Fruit fly (Drosophila melanogaster) whole organism, embryonic: ENCODE data around the gene CG32023.

Experiments used
- Asciz ChIP-seq: fragments of 200-800 bp; sonication (Bioruptor generic); optimal IDR thresholded peaks from 2 replicates; lab custom pipeline; 2017; ENCODE audit warnings: missing biosample characterization, mild to moderate bottlenecking, missing genetic modification characterization, missing genetic modification reagents
- Atf-2 ChIP-seq: fragments of 200-800 bp; sonication (Bioruptor generic); optimal IDR thresholded peaks from 2 replicates; lab custom pipeline; 2016; ENCODE audit warnings: missing biosample characterization, missing genetic modification characterization
- BtbVII ChIP-seq: fragments of 200-800 bp; sonication (Bioruptor generic); optimal IDR thresholded peaks from 3 replicates; lab custom pipeline; 2017; ENCODE audit warnings: missing biosample characterization, mild to moderate bottlenecking, missing genetic modification characterization
- CG10431 ChIP-seq: fragments of 200-800 bp; sonication (Bioruptor generic); optimal IDR thresholded peaks from 3 replicates; lab custom pipeline; 2018; ENCODE audit warnings: missing biosample characterization, mild to moderate bottlenecking, missing genetic modification characterization
- CG10565 ChIP-seq: fragments of 200-800 bp; sonication (Bioruptor generic); optimal IDR thresholded peaks from 3 replicates; lab custom pipeline; 2016; ENCODE audit warnings: missing biosample characterization, mild to moderate bottlenecking, missing genetic modification characterization
- CG12155 ChIP-seq: fragments of 200-800 bp; sonication (Bioruptor generic); optimal IDR thresholded peaks from 3 replicates; lab custom pipeline; 2016; ENCODE audit warnings: missing biosample characterization, missing genetic modification characterization
- CG12219 ChIP-seq: fragments of 200-800 bp; sonication (Bioruptor generic); optimal IDR thresholded peaks from 3 replicates; lab custom pipeline; 2018; ENCODE audit warnings: missing biosample characterization, mild to moderate bottlenecking, missing genetic modification characterization
- CG13287 ChIP-seq: fragments of 200-800 bp; sonication (Bioruptor generic); IDR thresholded peaks from 2 replicates; pipeline ENCODE4 v1.3.6; 2022; ENCODE audit warnings: missing biosample characterization, missing genetic modification characterization; ENCODE audit not compliant: partially characterized antibody
- CG15269 ChIP-seq: fragments of 200-800 bp; sonication (Bioruptor generic); optimal IDR thresholded peaks from 2 replicates; lab custom pipeline; 2018; ENCODE audit warnings: missing biosample characterization, mild to moderate bottlenecking, missing genetic modification characterization, moderate library complexity
- CG1529 ChIP-seq: fragments of 200-800 bp; sonication (Bioruptor generic); optimal IDR thresholded peaks from 3 replicates; lab custom pipeline; 2018; ENCODE audit warnings: missing biosample characterization, missing genetic modification characterization
- CG16813 ChIP-seq: fragments of 200-800 bp; sonication (Bioruptor generic); IDR thresholded peaks from 3 replicates; pipeline ENCODE4 v1.3.6; 2022; ENCODE audit warnings: missing biosample characterization, missing genetic modification characterization; ENCODE audit not compliant: partially characterized antibody
- CG17385 ChIP-seq: fragments of 200-800 bp; sonication (Bioruptor generic); optimal IDR thresholded peaks from 3 replicates; lab custom pipeline; 2018; ENCODE audit warnings: missing biosample characterization, mild to moderate bottlenecking, missing genetic modification characterization
- CG17568 ChIP-seq: fragments of 200-800 bp; sonication (Bioruptor generic); optimal IDR thresholded peaks from 2 replicates; lab custom pipeline; 2018; ENCODE audit warnings: missing biosample characterization, mild to moderate bottlenecking, missing genetic modification characterization, moderate library complexity
- CG18764 ChIP-seq: fragments of 200-800 bp; sonication (Bioruptor generic); optimal IDR thresholded peaks from 3 replicates; lab custom pipeline; 2016; ENCODE audit warnings: missing biosample characterization, missing genetic modification characterization
- CG2129 ChIP-seq: fragments of 200-800 bp; sonication (Bioruptor generic); IDR thresholded peaks from 2 replicates; pipeline ENCODE4 v1.3.6; 2022; ENCODE audit warnings: missing biosample characterization, missing genetic modification characterization; ENCODE audit not compliant: partially characterized antibody
- CG2199 ChIP-seq: fragments of 200-800 bp; sonication (Bioruptor generic); IDR thresholded peaks from 3 replicates; pipeline ENCODE4 v1.3.6; 2022; ENCODE audit warnings: missing biosample characterization, missing genetic modification characterization
- CG2889 ChIP-seq: fragments of 200-800 bp; sonication (Bioruptor generic); IDR thresholded peaks from 3 replicates; pipeline ENCODE4 v1.3.6; 2022; ENCODE audit warnings: missing biosample characterization, missing genetic modification characterization
- CG3407 ChIP-seq: fragments of 200-800 bp; sonication (Bioruptor generic); optimal IDR thresholded peaks from 2 replicates; lab custom pipeline; 2018; ENCODE audit warnings: missing biosample characterization, mild to moderate bottlenecking, missing genetic modification characterization
- CG43689 ChIP-seq: fragments of 200-800 bp; sonication (Bioruptor generic); IDR thresholded peaks from 2 replicates; pipeline ENCODE4 v1.3.6; 2022; ENCODE audit warnings: missing biosample characterization, missing genetic modification characterization
- CG4617 ChIP-seq: fragments of 200-800 bp; sonication (Bioruptor generic); optimal IDR thresholded peaks from 3 replicates; lab custom pipeline; 2016; ENCODE audit warnings: missing biosample characterization, missing genetic modification characterization, borderline replicate concordance
- CG7963 ChIP-seq: fragments of 200-800 bp; sonication (Bioruptor generic); IDR thresholded peaks from 3 replicates; pipeline ENCODE4 v1.3.6; 2022; ENCODE audit warnings: missing biosample characterization, missing genetic modification characterization; ENCODE audit not compliant: partially characterized antibody
- CG8478 ChIP-seq: fragments of >200 bp; optimal IDR thresholded peaks from 2 replicates; lab custom pipeline; 2018
- CG8765 ChIP-seq: fragments of 200-800 bp; sonication (Bioruptor generic); IDR thresholded peaks from 2 replicates; pipeline ENCODE4 v1.3.6; 2022; ENCODE audit warnings: missing biosample characterization, missing genetic modification characterization
- Chrac-16 ChIP-seq: fragments of 200-800 bp; sonication (Bioruptor generic); optimal IDR thresholded peaks from 3 replicates; lab custom pipeline; 2016; ENCODE audit warnings: missing biosample characterization, missing genetic modification characterization
- Dip3 ChIP-seq: fragments of 200-800 bp; sonication (Bioruptor generic); optimal IDR thresholded peaks from 3 replicates; lab custom pipeline; 2016; ENCODE audit warnings: missing biosample characterization, missing genetic modification characterization
- Drgx ChIP-seq: fragments of 200-800 bp; sonication (Bioruptor generic); IDR thresholded peaks from 2 replicates; pipeline ENCODE4 v1.3.6; 2022; ENCODE audit warnings: missing biosample characterization, missing genetic modification characterization
- E2f1 ChIP-seq: fragments of 200-800 bp; sonication (Bioruptor generic); IDR thresholded peaks from 2 replicates; pipeline ENCODE4 v1.3.6; 2022; ENCODE audit warnings: missing biosample characterization, missing genetic modification characterization
- Gsc ChIP-seq: fragments of 200-800 bp; sonication (Bioruptor generic); IDR thresholded peaks from 2 replicates; pipeline ENCODE4 v1.3.6; 2022; ENCODE audit warnings: missing biosample characterization, missing genetic modification characterization
- MBD-R2 ChIP-seq: fragments of 200-800 bp; sonication (Bioruptor generic); IDR thresholded peaks from 2 replicates; pipeline ENCODE4 v1.3.6; 2022; ENCODE audit warnings: missing biosample characterization, missing genetic modification characterization
- MTF-1 ChIP-seq: fragments of 200-800 bp; sonication (Bioruptor generic); optimal IDR thresholded peaks from 2 replicates; lab custom pipeline; 2018; ENCODE audit warnings: missing biosample characterization, mild to moderate bottlenecking, missing genetic modification characterization, borderline replicate concordance
- Ptx1 ChIP-seq: fragments of 200-800 bp; sonication (Bioruptor generic); IDR thresholded peaks from 2 replicates; pipeline ENCODE4 v1.3.6; 2022; ENCODE audit warnings: missing biosample characterization, missing genetic modification characterization
- abd-A ChIP-seq: fragments of 200-800 bp; sonication (Bioruptor generic); optimal IDR thresholded peaks from 3 replicates; lab custom pipeline; 2019; ENCODE audit warnings: missing biosample characterization, mild to moderate bottlenecking, missing genetic modification characterization, moderate library complexity
- ac ChIP-seq: fragments of 200-800 bp; sonication (Bioruptor generic); optimal IDR thresholded peaks from 3 replicates; lab custom pipeline; 2017; ENCODE audit warnings: missing biosample characterization, mild to moderate bottlenecking, missing genetic modification characterization
- bsh ChIP-seq, 2 experiments: fragments of 200-800 bp; sonication (Bioruptor generic); optimal IDR thresholded peaks; 2 replicates each; lab custom pipeline; 2017 to 2018; ENCODE audit warnings: mild to moderate bottlenecking in 2 of 2, missing biosample characterization in 2 of 2, missing genetic modification characterization in 2 of 2, moderate library complexity in 1 of 2
- btn ChIP-seq: fragments of 200-800 bp; sonication (Bioruptor generic); optimal IDR thresholded peaks from 2 replicates; lab custom pipeline; 2016; ENCODE audit warnings: missing biosample characterization, missing genetic modification characterization
- chm ChIP-seq: fragments of 200-800 bp; sonication (Bioruptor generic); IDR thresholded peaks from 2 replicates; pipeline ENCODE4 v1.3.6; 2022; ENCODE audit warnings: missing biosample characterization, missing genetic modification characterization
- crc ChIP-seq: fragments of 200-800 bp; sonication (Bioruptor generic); optimal IDR thresholded peaks from 2 replicates; lab custom pipeline; 2016; ENCODE audit warnings: missing biosample characterization, missing genetic modification characterization
- dati ChIP-seq: fragments of 200-800 bp; sonication (Bioruptor generic); IDR thresholded peaks from 2 replicates; pipeline ENCODE4 v1.3.6; 2022; ENCODE audit warnings: missing biosample characterization, missing genetic modification characterization
- emc ChIP-seq: fragments of 200-800 bp; sonication (Bioruptor generic); optimal IDR thresholded peaks from 2 replicates; lab custom pipeline; 2016; ENCODE audit warnings: missing biosample characterization, missing genetic modification characterization
- fd3F ChIP-seq: fragments of 200-800 bp; sonication (Bioruptor generic); optimal IDR thresholded peaks from 2 replicates; lab custom pipeline; 2018; ENCODE audit warnings: missing biosample characterization, mild to moderate bottlenecking, missing genetic modification characterization, moderate library complexity
- h ChIP-seq: fragments of >200 bp; optimal IDR thresholded peaks from 2 replicates; lab custom pipeline; 2017
- kni ChIP-seq: fragments of 200-800 bp; sonication (Bioruptor generic); optimal IDR thresholded peaks from 3 replicates; lab custom pipeline; 2017; ENCODE audit warnings: mild to moderate bottlenecking, missing biosample characterization, missing genetic modification reagents, missing genetic modification characterization
- lmd ChIP-seq: fragments of 200-800 bp; sonication (Bioruptor generic); IDR thresholded peaks from 2 replicates; pipeline ENCODE4 v1.3.6; 2022; ENCODE audit warnings: missing biosample characterization, missing genetic modification characterization
- pfk ChIP-seq: fragments of 200-800 bp; sonication (Bioruptor generic); optimal IDR thresholded peaks from 2 replicates; lab custom pipeline; 2018; ENCODE audit warnings: missing biosample characterization, mild to moderate bottlenecking, missing genetic modification characterization, moderate library complexity
- salm ChIP-seq: fragments of 200-800 bp; sonication (Bioruptor generic); optimal IDR thresholded peaks from 2 replicates; lab custom pipeline; 2018; ENCODE audit warnings: missing biosample characterization, mild to moderate bottlenecking, missing genetic modification characterization
- so ChIP-seq: fragments of 200-800 bp; sonication (Bioruptor generic); IDR thresholded peaks from 3 replicates; pipeline ENCODE4 v1.3.6; 2022; ENCODE audit warnings: missing biosample characterization, missing genetic modification characterization
- stc ChIP-seq: fragments of 200-800 bp; sonication (Bioruptor generic); IDR thresholded peaks from 2 replicates; pipeline ENCODE4 v1.3.6; 2022; ENCODE audit warnings: missing biosample characterization, missing genetic modification characterization
- trem ChIP-seq: fragments of 200-800 bp; optimal IDR thresholded peaks from 3 replicates; lab custom pipeline; 2019; ENCODE audit warnings: missing biosample characterization, mild to moderate bottlenecking, missing genetic modification characterization, moderate library complexity
- unpg ChIP-seq: fragments of 200-800 bp; sonication (Bioruptor generic); optimal IDR thresholded peaks from 3 replicates; lab custom pipeline; 2018; ENCODE audit warnings: missing biosample characterization, mild to moderate bottlenecking, missing genetic modification characterization, moderate library complexity
- usp ChIP-seq: fragments of >200 bp; optimal IDR thresholded peaks from 2 replicates; lab custom pipeline; 2017; ENCODE audit warnings: missing biosample characterization, missing genetic modification characterization
- zen ChIP-seq: fragments of 200-800 bp; sonication (Bioruptor generic); optimal IDR thresholded peaks from 3 replicates; lab custom pipeline; 2018; ENCODE audit warnings: missing biosample characterization, mild to moderate bottlenecking, missing genetic modification characterization, moderate library complexity

The CG32023 gene

dm6 chr3L:8765969-8766538, 37.9 kb downstream of the CG32023 start (continued):
- TF ChIP-seq Chrac-16 (peak; percentile 99), ac (GFP tag; lab: Kevin White, UChicago) (peak; percentile 79), usp (GFP tag; lab: Kevin White, UChicago) (no peak), CG2199 (GFP tag; lab: Robert Waterston, UW) (peak; percentile 87), kni (GFP tag; lab: Kevin White, UChicago) (peak; percentile 94), crc (GFP tag; lab: Kevin White, UChicago) (peak; percentile 76), Gsc (GFP tag; lab: Robert Waterston, UW) (peak; percentile 96), CG10431 (GFP tag; lab: Kevin White, UChicago) (peak; percentile 97), CG16813 (GFP tag; lab: Robert Waterston, UW) (peak; percentile 59), BtbVII (GFP tag; lab: Kevin White, UChicago) (peak; percentile 98), lmd (peak; percentile 99), CG7963 (GFP tag; lab: Robert Waterston, UW) (peak; percentile 40; the same call in 1 of the 3 replicates), abd-A (tag; lab: Kevin White, UChicago) (peak; percentile 73), h (no peak), bsh (GFP tag; optimal IDR thresholded peaks at IDR 0.05; lab: Kevin White, UChicago) (peak; percentile 97 to 99), fd3F (GFP tag; lab: Kevin White, UChicago) (peak; percentile 98), stc (GFP tag; lab: Robert Waterston, UW) (peak; percentile 96), E2f1 (GFP tag; lab: Robert Waterston, UW) (peak; percentile 97), MTF-1 (peak; percentile 88), CG2129 (no peak), CG18764 (GFP tag; lab: Kevin White, UChicago) (peak; percentile 91), CG43689 (GFP tag; lab: Robert Waterston, UW) (peak; percentile 95), Dip3 (GFP tag; lab: Kevin White, UChicago) (peak; percentile 98), CG2889 (GFP tag; lab: Robert Waterston, UW) (peak; percentile 95), Ptx1 (GFP tag; lab: Robert Waterston, UW) (peak; percentile 98), Atf-2 (GFP tag; lab: Kevin White, UChicago) (peak; percentile 99), Drgx (GFP tag; lab: Robert Waterston, UW) (peak; percentile 94), salm (tag; lab: Kevin White, UChicago) (peak; percentile 97), so (GFP tag; lab: Robert Waterston, UW) (peak; percentile 98), emc (peak; percentile 92), CG13287 (GFP tag; lab: Robert Waterston, UW) (peak; percentile 66), dati (GFP tag; lab: Robert Waterston, UW) (peak; percentile 93), CG3407 (GFP tag; lab: Kevin White, UChicago) (peak; percentile 96), trem (tag; lab: Kevin White, UChicago) (peak; percentile 93), CG1529 (GFP tag; lab: Kevin White, UChicago) (peak; percentile 99), pfk (GFP tag; lab: Kevin White, UChicago) (no peak), CG8765 (GFP tag; lab: Robert Waterston, UW) (peak; percentile 92), btn (GFP tag; lab: Kevin White, UChicago) (peak; percentile 87), CG8478 (no peak), CG10565 (GFP tag; lab: Kevin White, UChicago) (peak; percentile 94), unpg (GFP tag; lab: Kevin White, UChicago) (peak; percentile 98), Asciz (GFP tag; lab: Kevin White, UChicago) (peak; percentile 96), CG12219 (GFP tag; lab: Kevin White, UChicago) (peak; percentile 98), CG15269 (tag; lab: Kevin White, UChicago) (peak; percentile 98), CG4617 (GFP tag; lab: Kevin White, UChicago) (peak; percentile 97), CG17385 (GFP tag; lab: Kevin White, UChicago) (peak; percentile 100), chm (GFP tag; lab: Robert Waterston, UW) (peak; percentile 91), MBD-R2 (GFP tag; lab: Robert Waterston, UW) (peak; percentile 90), CG12155 (GFP tag; lab: Kevin White, UChicago) (peak; percentile 97), zen (peak; percentile 86), CG17568 (GFP tag; lab: Kevin White, UChicago) (peak; percentile 95)
